Fruit fly (Drosophila melanogaster): ENCODE measurements around the gene CG34280.
A peak's percentile ranks its signal among the peaks of the same experiment; 100 is the strongest.

CG34280 gene

DNA sequence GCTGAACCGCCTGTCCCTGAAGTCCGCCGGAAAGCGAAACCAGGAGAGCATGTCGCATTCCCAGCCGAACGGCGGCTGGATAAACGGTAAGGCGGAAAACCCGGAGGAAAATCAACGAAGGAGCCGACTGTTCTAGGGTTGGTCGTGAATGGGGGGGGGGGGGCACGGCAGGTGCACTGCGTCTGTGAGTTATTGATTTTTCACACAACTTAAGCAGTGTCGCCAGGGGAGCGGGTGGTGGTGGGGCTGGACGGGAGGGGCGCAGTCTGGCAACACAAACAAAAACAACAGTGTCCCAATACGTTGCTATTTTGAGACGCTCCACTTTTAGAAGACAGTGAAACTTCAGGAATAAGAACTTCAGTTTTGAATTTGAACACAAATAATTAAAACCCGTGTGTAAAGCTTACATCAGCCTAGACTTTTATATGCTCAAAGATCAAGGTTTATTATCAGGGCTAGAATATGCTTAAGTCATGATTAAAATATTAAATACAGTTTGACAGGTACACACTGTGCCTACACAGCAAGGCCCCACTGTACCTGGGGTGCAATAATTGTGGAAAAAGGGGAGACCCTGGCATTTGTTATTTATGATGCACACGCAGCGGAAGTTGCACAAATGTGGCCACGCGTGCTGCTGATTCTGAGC, 17.2 kb downstream of the CG34280 start (continued):
- TF ChIP-seq CG4404 (GFP tag; IDR thresholded peaks at IDR 0.05) (peak; percentile 49; the same call in 1 of the 2 replicates), HLH54F (GFP tag; optimal IDR thresholded peaks at IDR 0.05) (peak; percentile 21), HmgD (GFP tag; optimal IDR thresholded peaks at IDR 0.05) (no peak), CG8089 (GFP tag; optimal IDR thresholded peaks at IDR 0.05) (peak; percentile 37), CG5953 (GFP tag; IDR thresholded peaks at IDR 0.05) (peak; percentile 78), ap (GFP tag; IDR thresholded peaks at IDR 0.05) (peak; percentile 67), Bgb (GFP tag; IDR thresholded peaks at IDR 0.05; ENCODE audit: partially characterized antibody) (no peak), twi (tag; optimal IDR thresholded peaks at IDR 0.05) (peak; percentile 35), bbx (GFP tag; IDR thresholded peaks at IDR 0.05; ENCODE audit: partially characterized antibody) (no peak), ham (GFP tag; IDR thresholded peaks at IDR 0.05) (no peak), CG4854 (GFP tag; optimal IDR thresholded peaks at IDR 0.05) (no peak), cwo (GFP tag; optimal IDR thresholded peaks at IDR 0.05) (peak; percentile 30), tna (GFP tag; IDR thresholded peaks at IDR 0.05; ENCODE audit: partially characterized antibody) (no peak), CG7963 (GFP tag; IDR thresholded peaks at IDR 0.05; ENCODE audit: partially characterized antibody) (no peak), CG15514 (GFP tag; optimal IDR thresholded peaks at IDR 0.05) (no peak), Trl (optimal IDR thresholded peaks at IDR 0.05) (no peak), Trl (GFP tag; optimal IDR thresholded peaks at IDR 0.05) (peak; percentile 36), wek (GFP tag; optimal IDR thresholded peaks at IDR 0.05) (peak; percentile 45), Dad (GFP tag; optimal IDR thresholded peaks at IDR 0.05) (peak; percentile 17), cato (GFP tag; optimal IDR thresholded peaks at IDR 0.05; ENCODE audit: borderline replicate concordance) (no peak), CG11085 (GFP tag; IDR thresholded peaks at IDR 0.05) (peak; percentile 9; the same call in 1 of the 2 replicates), CG42726 (GFP tag; IDR thresholded peaks at IDR 0.05; ENCODE audit: partially characterized antibody) (no peak), Ravus (GFP tag; IDR thresholded peaks at IDR 0.05) (no peak), grn (GFP tag; optimal IDR thresholded peaks at IDR 0.05) (no peak), CG8359 (GFP tag; optimal IDR thresholded peaks at IDR 0.05; ENCODE audit: borderline replicate concordance) (no peak), abd-A (tag; optimal IDR thresholded peaks at IDR 0.05) (no peak), Side (GFP tag; optimal IDR thresholded peaks at IDR 0.05) (peak; percentile 37), emc (GFP tag; optimal IDR thresholded peaks at IDR 0.05) (no peak), sr (GFP tag; IDR thresholded peaks at IDR 0.05) (0 out of 3 replicates have a peak, but pooled peaks have one; percentile 18), CG10543 (GFP tag; optimal IDR thresholded peaks at IDR 0.05) (no peak), Xbp1 (GFP tag; optimal IDR thresholded peaks at IDR 0.05) (peak; percentile 71), Rfx (GFP tag; IDR thresholded peaks at IDR 0.05) (peak; percentile 43; the same call in 1 of the 2 replicates), sens-2 (GFP tag; IDR thresholded peaks at IDR 0.05) (peak; percentile 60), zen2 (GFP tag; IDR thresholded peaks at IDR 0.05; ENCODE audit: partially characterized antibody) (no peak), dmrt11E (tag; optimal IDR thresholded peaks at IDR 0.05) (peak; percentile 67), zf30C (GFP tag; optimal IDR thresholded peaks at IDR 0.05) (no peak), Nf-YC (tag; optimal IDR thresholded peaks at IDR 0.05) (peak; percentile 6), Kr (GFP tag; optimal IDR thresholded peaks at IDR 0.05) (no peak), gt (GFP tag; IDR thresholded peaks at IDR 0.05) (peak; percentile 70)

DNA sequence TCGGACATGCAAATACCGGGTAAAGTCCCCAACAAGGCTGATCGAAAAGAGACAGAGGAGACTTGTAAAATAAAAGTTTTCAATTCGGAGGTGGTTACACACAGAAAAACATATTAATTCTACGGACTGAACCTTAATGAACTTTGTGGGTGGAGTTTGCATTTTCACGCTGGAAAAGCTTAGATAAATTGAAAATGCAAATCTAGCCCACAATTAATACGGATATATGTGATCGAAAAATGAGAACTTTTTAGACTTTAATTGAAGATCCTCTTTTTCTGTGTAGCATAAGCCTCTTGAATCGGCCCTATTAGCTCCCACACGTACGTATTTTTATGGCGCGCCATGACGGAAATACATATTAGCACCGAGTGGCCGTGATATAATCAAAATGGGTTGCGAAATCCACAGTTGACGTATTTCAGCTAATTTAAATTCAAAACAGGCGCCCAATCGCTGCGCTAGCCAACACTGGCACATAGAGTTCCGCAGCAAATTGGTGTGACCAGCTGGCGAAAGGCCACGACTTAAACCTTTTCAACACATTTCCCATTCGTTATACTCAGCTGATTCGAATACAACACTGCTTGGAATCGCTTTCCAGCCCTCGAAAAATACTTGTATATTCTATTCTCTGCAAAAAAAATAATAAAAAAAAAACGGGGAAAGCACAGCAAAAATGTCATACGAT, 18.0 kb downstream of the CG34280 start:
- TF ChIP-seq CG2678 (tag; optimal IDR thresholded peaks at IDR 0.05) (peak; percentile 73), Camta (GFP tag; optimal IDR thresholded peaks at IDR 0.05) (peak; percentile 44), Hr51 (GFP tag; optimal IDR thresholded peaks at IDR 0.05) (peak; percentile 65 to 72), CG34422 (GFP tag; IDR thresholded peaks at IDR 0.05) (no peak; the same call in 2 of the 3 replicates), luna (GFP tag; optimal IDR thresholded peaks at IDR 0.05) (peak; percentile 66), CG18262 (tag; optimal IDR thresholded peaks at IDR 0.05) (peak; percentile 28), bab2 (GFP tag; optimal IDR thresholded peaks at IDR 0.05) (peak; percentile 53), CG9876 (GFP tag; optimal IDR thresholded peaks at IDR 0.05) (no peak), inv (GFP tag; IDR thresholded peaks at IDR 0.05; ENCODE audit: partially characterized antibody) (no peak), CG7372 (GFP tag; IDR thresholded peaks at IDR 0.05) (peak; percentile 31; the same call in 1 of the 2 replicates), knrl (GFP tag; IDR thresholded peaks at IDR 0.05; ENCODE audit: partially characterized antibody) (peak; percentile 39; the same call in 1 of the 3 replicates)
